Worm (Caenorhabditis elegans) whole organism, L1 larva: Measurements from ENCODE around the gene eif-3.D.

ENCODE experiments used
- C34B4.2 ChIP-seq: sonication (generic microtip); optimal IDR thresholded peaks from 2 replicates; lab custom pipeline; 2017; ENCODE audit warnings: mild to moderate bottlenecking, missing genetic modification characterization, missing compliant biosample characterization
- F16B12.6 ChIP-seq: fragments of 150-350 bp; optimal IDR thresholded peaks from 2 replicates; lab custom pipeline; 2014; ENCODE audit warnings: missing biosample characterization, missing genetic modification characterization
- Y116A8C.19 ChIP-seq: sonication (generic microtip); optimal IDR thresholded peaks from 2 replicates; lab custom pipeline; 2016; ENCODE audit warnings: missing compliant biosample characterization, missing genetic modification characterization, borderline replicate concordance
- alr-1 ChIP-seq: fragments of 200-800 bp; sonication (Bioruptor generic); optimal IDR thresholded peaks from 2 replicates; lab custom pipeline; 2018; ENCODE audit warnings: borderline replicate concordance, mild to moderate bottlenecking, missing genetic modification characterization, missing compliant biosample characterization
- blmp-1 ChIP-seq: fragments of 150-350 bp; optimal IDR thresholded peaks from 2 replicates; lab custom pipeline; 2014; ENCODE audit warnings: missing biosample characterization, missing genetic modification characterization
- ceh-63 ChIP-seq: fragments of 200-800 bp; sonication (Bioruptor generic); optimal IDR thresholded peaks from 2 replicates; lab custom pipeline; 2018; ENCODE audit warnings: mild to moderate bottlenecking, missing genetic modification characterization, missing compliant biosample characterization
- ceh-82 ChIP-seq, 3 experiments: fragments of 150-350 bp in 1 of 3; sonication (generic microtip) in 2 of 3; optimal IDR thresholded peaks; 2 replicates each; lab custom pipeline; 2014 to 2017; ENCODE audit warnings: missing biosample characterization in 3 of 3, missing genetic modification characterization in 3 of 3
- ces-1 ChIP-seq: fragments of 150-350 bp; optimal IDR thresholded peaks from 2 replicates; lab custom pipeline; 2014; ENCODE audit warnings: missing biosample characterization, missing genetic modification reagents, missing genetic modification characterization
- dpl-1 ChIP-seq, 3 experiments: fragments of 150-350 bp in 2 of 3; sonication (generic microtip) in 1 of 3; optimal IDR thresholded peaks; 2 replicates each; lab custom pipeline; 2014 to 2017; ENCODE audit warnings: missing biosample characterization in 3 of 3, missing genetic modification characterization in 3 of 3, missing genetic modification reagents in 3 of 3
- dsc-1 ChIP-seq: sonication (generic microtip); optimal IDR thresholded peaks from 2 replicates; lab custom pipeline; 2016; ENCODE audit warnings: mild to moderate bottlenecking, missing genetic modification characterization, missing compliant biosample characterization
- egl-27 ChIP-seq, 2 experiments: fragments of 150-350 bp in 1 of 2; sonication (generic microtip); optimal IDR thresholded peaks; 3 replicates each; lab custom pipeline; 2017 to 2018; ENCODE audit warnings: missing biosample characterization in 2 of 2, missing genetic modification characterization in 2 of 2, missing genetic modification reagents in 2 of 2
- elt-3 ChIP-seq, 6 experiments: fragments of 150-350 bp in 1 of 6; sonication (generic microtip); optimal IDR thresholded peaks; 2 replicates each; lab custom pipeline; 2017 to 2018; ENCODE audit warnings: missing biosample characterization in 6 of 6, missing genetic modification characterization in 6 of 6, inconsistent platforms in 1 of 6
- fkh-4 ChIP-seq: sonication (generic microtip); optimal IDR thresholded peaks from 2 replicates; lab custom pipeline; 2016; ENCODE audit warnings: missing compliant biosample characterization, missing genetic modification characterization, borderline replicate concordance
- grh-1 ChIP-seq: fragments of 200-800 bp; sonication (Bioruptor generic); IDR thresholded peaks from 2 replicates; pipeline ENCODE4 v1.3.6; 2022; ENCODE audit warnings: missing genetic modification reagents, missing genetic modification characterization, missing compliant biosample characterization
- hlh-4 ChIP-seq: sonication (generic microtip); optimal IDR thresholded peaks from 2 replicates; lab custom pipeline; 2016; ENCODE audit warnings: mild to moderate bottlenecking, missing genetic modification characterization, missing compliant biosample characterization
- irx-1 ChIP-seq: sonication (generic microtip); optimal IDR thresholded peaks from 2 replicates; lab custom pipeline; 2016; ENCODE audit warnings: missing genetic modification characterization, missing compliant biosample characterization
- isw-1 ChIP-seq: fragments of 200-800 bp; sonication (Bioruptor generic); IDR thresholded peaks from 2 replicates; pipeline ENCODE4 v1.3.6; 2022; ENCODE audit warnings: missing genetic modification characterization, missing compliant biosample characterization
- jun-1 ChIP-seq: fragments of 150-350 bp; optimal IDR thresholded peaks from 2 replicates; lab custom pipeline; 2014; ENCODE audit warnings: missing biosample characterization, missing genetic modification reagents, missing genetic modification characterization
- lin-13 ChIP-seq: fragments of 150-350 bp; optimal IDR thresholded peaks from 2 replicates; lab custom pipeline; 2014; ENCODE audit warnings: missing biosample characterization, missing genetic modification reagents, missing genetic modification characterization
- lin-15B ChIP-seq: fragments of 150-350 bp; sonication (generic microtip); optimal IDR thresholded peaks from 3 replicates; lab custom pipeline; 2014; ENCODE audit warnings: missing biosample characterization, missing genetic modification characterization
- lin-39 ChIP-seq: fragments of 150-350 bp; optimal IDR thresholded peaks from 2 replicates; lab custom pipeline; 2014; ENCODE audit warnings: missing biosample characterization, missing genetic modification reagents, missing genetic modification characterization
- lir-3 ChIP-seq: sonication (generic microtip); optimal IDR thresholded peaks from 2 replicates; lab custom pipeline; 2016; ENCODE audit warnings: mild to moderate bottlenecking, missing genetic modification characterization, moderate library complexity, missing compliant biosample characterization; ENCODE audit not compliant: poor library complexity
- lsy-2 ChIP-seq, 2 experiments: fragments of 150-350 bp; optimal IDR thresholded peaks; 2 replicates each; lab custom pipeline; 2014; ENCODE audit warnings: missing biosample characterization in 2 of 2, missing genetic modification characterization in 2 of 2
- mdl-1 ChIP-seq, 2 experiments: fragments of 150-350 bp; optimal IDR thresholded peaks; 2 replicates each; lab custom pipeline; 2014 to 2017; ENCODE audit warnings: missing biosample characterization in 2 of 2, missing genetic modification characterization in 2 of 2, inconsistent platforms in 1 of 2
- mep-1 ChIP-seq: fragments of 150-350 bp; optimal IDR thresholded peaks from 2 replicates; lab custom pipeline; 2014; ENCODE audit warnings: missing biosample characterization, missing genetic modification characterization
- nhr-11 ChIP-seq: fragments of 150-350 bp; optimal IDR thresholded peaks from 2 replicates; lab custom pipeline; 2014; ENCODE audit warnings: missing biosample characterization, missing genetic modification characterization
- nhr-12 ChIP-seq: sonication (generic microtip); optimal IDR thresholded peaks from 2 replicates; lab custom pipeline; 2017; ENCODE audit warnings: missing biosample characterization, missing genetic modification characterization
- nhr-20 ChIP-seq: sonication (generic microtip); optimal IDR thresholded peaks from 2 replicates; lab custom pipeline; 2016; ENCODE audit warnings: mild to moderate bottlenecking, missing genetic modification characterization, missing compliant biosample characterization
- nhr-237 ChIP-seq: fragments of 150-350 bp; optimal IDR thresholded peaks from 2 replicates; lab custom pipeline; 2014; ENCODE audit warnings: missing biosample characterization, missing genetic modification characterization
- nhr-28 ChIP-seq: fragments of 150-350 bp; optimal IDR thresholded peaks from 2 replicates; lab custom pipeline; 2014; ENCODE audit warnings: missing biosample characterization, missing genetic modification characterization
- nhr-47 ChIP-seq: sonication (generic microtip); optimal IDR thresholded peaks from 2 replicates; lab custom pipeline; 2016; ENCODE audit warnings: mild to moderate bottlenecking, missing genetic modification characterization, moderate library complexity, missing compliant biosample characterization
- nhr-71 ChIP-seq: sonication (generic microtip); optimal IDR thresholded peaks from 2 replicates; lab custom pipeline; 2016; ENCODE audit warnings: mild to moderate bottlenecking, missing genetic modification characterization, moderate library complexity, missing compliant biosample characterization
- nhr-76 ChIP-seq: sonication (generic microtip); optimal IDR thresholded peaks from 2 replicates; lab custom pipeline; 2017; ENCODE audit warnings: missing biosample characterization, missing genetic modification characterization
- nhr-84 ChIP-seq: sonication (generic microtip); optimal IDR thresholded peaks from 2 replicates; lab custom pipeline; 2017; ENCODE audit warnings: missing biosample characterization, missing genetic modification characterization
- nhr-90 ChIP-seq: sonication (generic microtip); optimal IDR thresholded peaks from 2 replicates; lab custom pipeline; 2016; ENCODE audit warnings: mild to moderate bottlenecking, missing genetic modification characterization, missing compliant biosample characterization; ENCODE audit not compliant: poor library complexity
- pag-3 ChIP-seq: sonication (generic microtip); optimal IDR thresholded peaks from 2 replicates; lab custom pipeline; 2017; ENCODE audit warnings: missing genetic modification characterization, mild to moderate bottlenecking, missing compliant biosample characterization, antibody characterized with exemption, borderline replicate concordance; ENCODE audit not compliant: insufficient read depth
- rnt-1 ChIP-seq: sonication (generic microtip); optimal IDR thresholded peaks from 2 replicates; lab custom pipeline; 2016; ENCODE audit warnings: mild to moderate bottlenecking, missing genetic modification characterization, moderate library complexity, missing compliant biosample characterization
- skn-1 ChIP-seq: fragments of 150-350 bp; optimal IDR thresholded peaks from 2 replicates; lab custom pipeline; 2014; ENCODE audit warnings: missing biosample characterization, missing genetic modification characterization
- snpc-4 ChIP-seq: fragments of 150-350 bp; optimal IDR thresholded peaks from 2 replicates; lab custom pipeline; 2014; ENCODE audit warnings: missing biosample characterization, missing genetic modification characterization
- snu-23 ChIP-seq: sonication (generic microtip); optimal IDR thresholded peaks from 2 replicates; lab custom pipeline; 2016; ENCODE audit warnings: missing genetic modification characterization, missing compliant biosample characterization
- sox-4 ChIP-seq: sonication (generic microtip); optimal IDR thresholded peaks from 2 replicates; lab custom pipeline; 2016; ENCODE audit warnings: missing genetic modification characterization, missing compliant biosample characterization
- sup-37 ChIP-seq: fragments of 200-800 bp; sonication (Bioruptor generic); optimal IDR thresholded peaks from 2 replicates; lab custom pipeline; 2018; ENCODE audit warnings: mild to moderate bottlenecking, missing genetic modification characterization, missing compliant biosample characterization
- swsn-7 ChIP-seq: sonication (generic microtip); optimal IDR thresholded peaks from 2 replicates; lab custom pipeline; 2016; ENCODE audit warnings: missing genetic modification characterization, missing compliant biosample characterization
- tbx-2 ChIP-seq: sonication (generic microtip); optimal IDR thresholded peaks from 2 replicates; lab custom pipeline; 2016; ENCODE audit warnings: missing genetic modification characterization, missing compliant biosample characterization
- unc-130 ChIP-seq: fragments of 150-350 bp; optimal IDR thresholded peaks from 2 replicates; lab custom pipeline; 2017; ENCODE audit warnings: missing biosample characterization, missing genetic modification characterization, inconsistent platforms
- unc-86 ChIP-seq: sonication (generic microtip); optimal IDR thresholded peaks from 2 replicates; lab custom pipeline; 2016; ENCODE audit warnings: missing genetic modification characterization, missing compliant biosample characterization
- unc-98 ChIP-seq: fragments of 200-800 bp; sonication (Bioruptor generic); IDR thresholded peaks from 2 replicates; pipeline ENCODE4 v1.3.6; 2022; ENCODE audit warnings: missing genetic modification characterization, missing compliant biosample characterization
- vab-15 ChIP-seq: sonication (generic microtip); optimal IDR thresholded peaks from 2 replicates; lab custom pipeline; 2017; ENCODE audit warnings: missing genotype, mild to moderate bottlenecking, missing genetic modification characterization, missing compliant biosample characterization
- ztf-11 ChIP-seq, 2 experiments: sonication (generic microtip); optimal IDR thresholded peaks; 2 replicates each; lab custom pipeline; 2016 to 2017; ENCODE audit warnings: missing genetic modification characterization in 2 of 2, missing biosample characterization in 1 of 2, missing compliant biosample characterization in 1 of 2
- ztf-4 ChIP-seq: fragments of 150-350 bp; optimal IDR thresholded peaks from 2 replicates; lab custom pipeline; 2014; ENCODE audit warnings: missing biosample characterization, missing genetic modification characterization

Gene eif-3.D

ce11 chrIII:8971255-8972020 lies at the start of gene eif-3.D, which contains the start of gene R08D7.4:
Gene eif-3.D, minus strand, starts transcription at chrIII:8971578.
Gene R08D7.4, plus strand, starts transcription at chrIII:8971892.
- TF ChIP-seq nhr-20 (tag; lab: Kevin White, UChicago) = peak; percentile 70
- TF ChIP-seq nhr-11 (tag; lab: Kevin White, UChicago) = no peak
- peak; percentile 50 for TF ChIP-seq skn-1 (tag; lab: Kevin White, UChicago)
- TF ChIP-seq elt-3 (tag; optimal IDR thresholded peaks at IDR 0.05; lab: Kevin White, UChicago) = peak in 2 of 6 experiments; percentile 20 to 29
- no peak for TF ChIP-seq nhr-12 (tag; lab: Kevin White, UChicago)
- TF ChIP-seq alr-1 = peak; percentile 91
- TF ChIP-seq hlh-4 (tag; lab: Kevin White, UChicago) = no peak
- no peak for TF ChIP-seq unc-98 (GFP tag; lab: Robert Waterston, UW)
- peak in 1 of 2 experiments; percentile 56 for TF ChIP-seq mdl-1 (tag; optimal IDR thresholded peaks at IDR 0.05; lab: Kevin White, UChicago)
- peak; percentile 77 to 86 for TF ChIP-seq lsy-2 (tag; optimal IDR thresholded peaks at IDR 0.05; lab: Kevin White, UChicago)
- peak; percentile 43 to 59 (median 53) for TF ChIP-seq ceh-82 (tag; optimal IDR thresholded peaks at IDR 0.05; lab: Kevin White, UChicago)
- TF ChIP-seq ztf-4 (tag; lab: Kevin White, UChicago) = peak; percentile 22
- peak; percentile 85 for TF ChIP-seq mep-1 (tag; lab: Kevin White, UChicago)
- peak; percentile 60 for TF ChIP-seq dsc-1 (tag; lab: Kevin White, UChicago)
- peak; percentile 77 for TF ChIP-seq snu-23 (GFP tag; lab: Kevin White, UChicago)
- no peak for TF ChIP-seq blmp-1 (tag; lab: Kevin White, UChicago)
- TF ChIP-seq pag-3 = no peak
- TF ChIP-seq irx-1 (tag; lab: Kevin White, UChicago) = peak; percentile 64
- TF ChIP-seq C34B4.2 (tag; lab: Kevin White, UChicago) = no peak
- no peak for TF ChIP-seq vab-15
- no peak for TF ChIP-seq sup-37 (GFP tag; lab: Kevin White, UChicago)
- TF ChIP-seq lin-15B = no peak
- no peak for TF ChIP-seq nhr-28
- peak; percentile 61 for TF ChIP-seq unc-130 (tag; lab: Kevin White, UChicago)
- no peak for TF ChIP-seq nhr-84 (tag; lab: Kevin White, UChicago)
- no peak for TF ChIP-seq Y116A8C.19 (tag; lab: Kevin White, UChicago)
- TF ChIP-seq ces-1 (GFP tag; lab: Kevin White, UChicago) = no peak
- TF ChIP-seq egl-27 (tag; optimal IDR thresholded peaks at IDR 0.05; lab: Kevin White, UChicago) = no peak
- no peak for TF ChIP-seq nhr-76
- TF ChIP-seq ztf-11 (tag; optimal IDR thresholded peaks at IDR 0.05; lab: Kevin White, UChicago) = peak in 1 of 2 experiments; percentile 46
- TF ChIP-seq dpl-1 (GFP tag; optimal IDR thresholded peaks at IDR 0.05; lab: Kevin White, UChicago) = peak; percentile 63 to 77 (median 76)
- no peak for TF ChIP-seq nhr-237 (tag; lab: Kevin White, UChicago)
- TF ChIP-seq fkh-4 (tag; lab: Kevin White, UChicago) = peak; percentile 5
- peak; percentile 75 for TF ChIP-seq swsn-7
- TF ChIP-seq nhr-47 (tag; lab: Kevin White, UChicago) = peak; percentile 74
- TF ChIP-seq jun-1 (tag; lab: Kevin White, UChicago) = no peak
- no peak for TF ChIP-seq grh-1 (GFP tag; lab: Robert Waterston, UW)
- no peak for TF ChIP-seq sox-4 (tag; lab: Kevin White, UChicago)
- TF ChIP-seq isw-1 (GFP tag; lab: Robert Waterston, UW) = no peak; the same call in 1 of the 2 replicates
- peak; percentile 54 for TF ChIP-seq F16B12.6 (tag; lab: Kevin White, UChicago)
- TF ChIP-seq nhr-90 (tag; lab: Kevin White, UChicago) = peak; percentile 57
- TF ChIP-seq lin-39 = peak; percentile 60
- TF ChIP-seq unc-86 = peak; percentile 55
- TF ChIP-seq snpc-4 (tag; lab: Kevin White, UChicago) = peak; percentile 41
- TF ChIP-seq lin-13 (GFP tag; lab: Kevin White, UChicago) = peak; percentile 57
- peak; percentile 88 for TF ChIP-seq rnt-1 (tag; lab: Kevin White, UChicago)
- TF ChIP-seq tbx-2 = peak; percentile 55
- peak; percentile 47 for TF ChIP-seq lir-3 (tag; lab: Kevin White, UChicago)
- no peak for TF ChIP-seq ceh-63
- TF ChIP-seq nhr-71 (tag; lab: Kevin White, UChicago) = peak; percentile 77
